ENCODE assay signal across 2 worm cellular contexts in the genomic region with DNA sequence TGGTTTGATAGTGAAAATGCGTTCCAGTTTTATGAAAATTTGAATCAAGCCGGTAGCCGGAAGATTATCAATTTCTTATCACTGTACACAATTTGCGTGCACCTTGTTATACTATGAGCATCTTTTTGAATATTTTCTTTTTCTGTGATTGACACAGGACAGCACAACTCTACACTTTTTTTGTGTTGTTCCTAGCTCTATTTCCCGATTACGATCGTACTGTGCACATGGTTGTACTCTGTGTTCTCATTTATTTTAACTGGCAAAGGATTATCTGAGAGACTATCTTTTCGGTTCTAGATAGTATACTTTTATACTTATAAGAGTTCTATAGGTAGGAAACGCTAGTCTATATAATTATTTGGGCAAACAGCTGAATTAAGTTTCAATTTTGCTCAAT.
A peak's percentile ranks its signal among the peaks of the same experiment; 100 is the strongest.
TF ChIP-seq lines count a peak whose summit lies in the region.

No protein-coding gene starts in this region.

TF ChIP-seq in whole organism, L2 larva, 48 proteins besides CTCF, POLR2A, EP300 and RAD21:
- peak; percentile 6 for TF ChIP-seq sma-9 (GFP tag; optimal IDR thresholded peaks at IDR 0.05; lab: Kevin White, UChicago)
- no peak for TF ChIP-seq sma-9 (tag; optimal IDR thresholded peaks at IDR 0.05; lab: Kevin White, UChicago)
- no peak for TF ChIP-seq sem-4 (tag; optimal IDR thresholded peaks at IDR 0.05; lab: Kevin White, UChicago)

TF ChIP-seq in whole organism, L4 larva, 104 proteins besides CTCF, POLR2A, EP300 and RAD21:
- TF ChIP-seq gei-8 (GFP tag; optimal IDR thresholded peaks at IDR 0.05; lab: Kevin White, UChicago) (no peak), daf-16 (GFP tag; optimal IDR thresholded peaks at IDR 0.05; lab: Kevin White, UChicago) (no peak), daf-16 (tag; optimal IDR thresholded peaks at IDR 0.05; lab: Kevin White, UChicago) (peak; percentile 51), set-16 (GFP tag; IDR thresholded peaks at IDR 0.05; lab: Robert Waterston, UW) (no peak), dmd-6 (GFP tag; IDR thresholded peaks at IDR 0.05; lab: Robert Waterston, UW) (peak; percentile 53), nhr-28 (tag; optimal IDR thresholded peaks at IDR 0.05; lab: Kevin White, UChicago) (peak; percentile 7), nhr-48 (tag; optimal IDR thresholded peaks at IDR 0.05; lab: Kevin White, UChicago) (no peak), mdl-1 (tag; optimal IDR thresholded peaks at IDR 0.05; lab: Kevin White, UChicago) (no peak), lin-38 (GFP tag; IDR thresholded peaks at IDR 0.05; lab: Robert Waterston, UW) (0 out of 2 replicates have a peak, but pooled peaks have one; percentile 7)
